Worm (Caenorhabditis elegans): Measurements from ENCODE around the gene nhr-203.

DNA sequence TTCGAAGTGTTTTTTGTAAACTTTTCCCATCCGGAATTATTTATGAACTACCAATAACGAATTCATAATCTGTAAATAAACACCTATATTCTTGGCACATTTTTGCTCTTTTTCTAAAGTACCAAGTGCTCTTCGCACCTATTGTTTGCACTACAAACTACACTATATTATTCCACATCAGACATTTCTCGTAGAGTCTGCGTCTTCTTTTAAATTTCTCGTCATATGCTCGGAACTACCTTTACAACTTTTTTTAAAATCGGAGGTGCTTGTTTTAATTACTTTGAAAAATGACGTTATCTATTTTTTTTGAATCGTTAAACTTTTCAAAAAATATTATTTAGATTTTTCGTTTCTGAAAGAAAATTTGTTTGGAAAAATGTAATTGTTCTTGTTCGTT lies 5.2 kb downstream of the nhr-203 start, which contains the start of gene nhr-201:
- no peak for TF ChIP-seq him-1 (tag; optimal IDR thresholded peaks at IDR 0.05)
- no peak for TF ChIP-seq dao-5 (tag; optimal IDR thresholded peaks at IDR 0.05)
- no peak for TF ChIP-seq W03F9.2 (tag; optimal IDR thresholded peaks at IDR 0.05)

Data from whole organism, L4/young adult.